Worm (Caenorhabditis elegans): ENCODE measurements around the gene nasp-2.

DNA sequence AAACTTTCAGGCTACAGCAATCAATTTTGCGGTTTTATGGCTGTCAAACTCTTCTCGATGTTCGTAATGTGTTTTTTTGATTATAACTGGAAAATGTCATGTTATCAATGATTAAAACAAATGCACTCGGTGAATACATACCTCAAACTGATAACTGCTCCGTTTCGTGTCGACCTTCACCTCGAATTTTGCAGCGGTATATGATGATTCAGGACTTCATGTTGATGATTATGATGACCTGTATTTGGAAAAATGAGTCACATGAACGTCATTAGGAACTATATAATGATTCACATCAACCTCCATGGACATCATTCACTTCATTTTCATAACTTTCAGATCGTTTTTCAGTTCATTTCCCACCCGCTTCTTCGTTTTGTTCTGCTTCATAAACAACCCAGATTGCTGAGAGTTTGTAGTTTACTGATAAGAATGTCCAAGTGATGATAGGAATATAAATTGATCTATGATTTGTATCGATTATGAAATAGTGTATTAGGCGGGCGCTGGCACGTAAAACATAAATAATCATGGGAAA is 49.2 kb downstream of the nasp-2 start:
- no peak for TF ChIP-seq zip-8 (tag; optimal IDR thresholded peaks at IDR 0.05)
- no peak for TF ChIP-seq nhr-237 (tag; optimal IDR thresholded peaks at IDR 0.05)
- TF ChIP-seq nhr-28 (tag; optimal IDR thresholded peaks at IDR 0.05): no peak
- no peak for TF ChIP-seq nhr-12 (tag; optimal IDR thresholded peaks at IDR 0.05)
- TF ChIP-seq elt-3 (tag; optimal IDR thresholded peaks at IDR 0.05): no peak
- TF ChIP-seq unc-62 (GFP tag; optimal IDR thresholded peaks at IDR 0.05): no peak
- TF ChIP-seq elt-1 (tag; optimal IDR thresholded peaks at IDR 0.05; ENCODE audit: borderline replicate concordance, insufficient read depth): no peak

Data from whole organism, mixed stage, embryonic.